Fruit fly (Drosophila melanogaster): ENCODE data around the gene UK114.

Gene UK114

dm6 chr2L:15256249-15256648 is 18.6 kb downstream of the UK114 start, which contains the start of the genes PolD3 and Uxt:
Gene PolD3 (minus strand): TSS chr2L:15256304.
Gene Uxt (plus strand): TSS chr2L:15256581.
- TF ChIP-seq CG32264 (GFP tag; optimal IDR thresholded peaks at IDR 0.05), result no peak
- peak; percentile 56 for TF ChIP-seq Myc (optimal IDR thresholded peaks at IDR 0.05)
- peak; percentile 13 for TF ChIP-seq woc (GFP tag; optimal IDR thresholded peaks at IDR 0.05)

dm6 chr2L:15254229-15254861 is 20.5 kb downstream of the UK114 start:
- TF ChIP-seq sage (GFP tag; optimal IDR thresholded peaks at IDR 0.05) (peak; percentile 30), OdsH (GFP tag; optimal IDR thresholded peaks at IDR 0.05) (peak; percentile 54), Hr83 (GFP tag; optimal IDR thresholded peaks at IDR 0.05; ENCODE audit: poor library complexity, severe bottlenecking) (no peak), rgr (GFP tag; optimal IDR thresholded peaks at IDR 0.05) (peak; percentile 42), tai (GFP tag; optimal IDR thresholded peaks at IDR 0.05) (no peak), ey (GFP tag; optimal IDR thresholded peaks at IDR 0.05) (peak; percentile 42), HLH106 (tag; optimal IDR thresholded peaks at IDR 0.05) (peak; percentile 26), foxo (GFP tag; optimal IDR thresholded peaks at IDR 0.05) (peak in 1 of 2 experiments; percentile 54), Rel (GFP tag; optimal IDR thresholded peaks at IDR 0.05) (no peak), Rel (tag; optimal IDR thresholded peaks at IDR 0.05) (peak; percentile 92), psq (GFP tag; optimal IDR thresholded peaks at IDR 0.05) (peak; percentile 39), CG32264 (GFP tag; optimal IDR thresholded peaks at IDR 0.05) (peak; percentile 41)

- TF ChIP-seq Mio (GFP tag; optimal IDR thresholded peaks at IDR 0.05) (no peak), br (GFP tag; optimal IDR thresholded peaks at IDR 0.05) (no peak), GATAd (GFP tag; optimal IDR thresholded peaks at IDR 0.05) (no peak), sage (GFP tag; optimal IDR thresholded peaks at IDR 0.05) (no peak), CrebA (GFP tag; optimal IDR thresholded peaks at IDR 0.05; ENCODE audit: borderline replicate concordance) (no peak), brk (GFP tag; optimal IDR thresholded peaks at IDR 0.05) (no peak), Sp1 (GFP tag; optimal IDR thresholded peaks at IDR 0.05) (no peak), h (GFP tag; optimal IDR thresholded peaks at IDR 0.05) (no peak), Abd-B (GFP tag; optimal IDR thresholded peaks at IDR 0.05) (no peak), Hr83 (GFP tag; optimal IDR thresholded peaks at IDR 0.05; ENCODE audit: poor library complexity, severe bottlenecking) (no peak), woc (GFP tag; optimal IDR thresholded peaks at IDR 0.05) (no peak), N (GFP tag; optimal IDR thresholded peaks at IDR 0.05) (no peak), CG32264 (GFP tag; optimal IDR thresholded peaks at IDR 0.05) (no peak), Jra (GFP tag; optimal IDR thresholded peaks at IDR 0.05) (no peak), OdsH (GFP tag; optimal IDR thresholded peaks at IDR 0.05) (no peak)
Measured at dm6 chr2L:15249682-15250081, 25.2 kb downstream of the UK114 start.

DNA sequence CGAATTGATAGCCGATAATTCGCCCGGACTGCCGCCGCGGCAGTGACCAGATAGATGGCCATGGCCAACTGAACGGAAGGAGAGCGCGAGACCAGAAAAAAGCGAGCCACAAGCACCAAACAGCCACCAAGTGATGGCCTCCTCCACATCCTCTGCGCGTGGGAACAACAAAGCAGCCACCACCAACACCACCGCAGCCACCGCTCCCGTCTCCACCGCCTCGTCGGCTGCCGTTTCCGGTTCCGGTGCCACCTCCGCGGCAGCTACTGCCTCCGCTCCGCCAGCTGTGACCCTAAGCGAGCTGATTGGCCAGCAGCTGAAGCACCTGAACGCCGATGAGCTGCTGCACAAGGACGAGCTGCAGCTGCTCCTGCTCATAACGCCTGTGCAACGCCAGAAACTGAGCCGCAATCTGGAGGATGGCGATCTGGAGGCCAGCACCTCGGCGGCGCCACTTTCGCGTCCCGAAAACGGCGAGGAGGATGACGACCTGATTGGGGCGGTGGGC is 25.8 kb downstream of the UK114 start:
- TF ChIP-seq usp (GFP tag; optimal IDR thresholded peaks at IDR 0.05) (no peak), fru (GFP tag; optimal IDR thresholded peaks at IDR 0.05) (no peak), sv (GFP tag; optimal IDR thresholded peaks at IDR 0.05) (no peak), Sp1 (GFP tag; optimal IDR thresholded peaks at IDR 0.05) (no peak)

dm6 chr2L:15248163-15249005 is 26.5 kb downstream of the UK114 start, which contains the start of gene dao:
Gene dao (plus strand): TSS chr2L:15248879.
- TF ChIP-seq HLH106 (tag; optimal IDR thresholded peaks at IDR 0.05) (peak; percentile 6), woc (GFP tag; optimal IDR thresholded peaks at IDR 0.05) (no peak), sv (GFP tag; optimal IDR thresholded peaks at IDR 0.05) (peak; percentile 31), foxo (GFP tag; optimal IDR thresholded peaks at IDR 0.05) (peak in 1 of 2 experiments; percentile 16), h (GFP tag; optimal IDR thresholded peaks at IDR 0.05) (peak; percentile 1), Hnf4 (GFP tag; optimal IDR thresholded peaks at IDR 0.05) (no peak)

- TF ChIP-seq Dfd (GFP tag; optimal IDR thresholded peaks at IDR 0.05), result no peak
- TF ChIP-seq dl (GFP tag; optimal IDR thresholded peaks at IDR 0.05; ENCODE audit: insufficient read depth in 1 of 2, partially characterized antibody in 2 of 2), result no peak
- TF ChIP-seq Sp1 (GFP tag; optimal IDR thresholded peaks at IDR 0.05), result no peak
- TF ChIP-seq Abd-B (GFP tag; optimal IDR thresholded peaks at IDR 0.05), result no peak
- no peak for TF ChIP-seq N (GFP tag; optimal IDR thresholded peaks at IDR 0.05)
- no peak for TF ChIP-seq Mio (GFP tag; optimal IDR thresholded peaks at IDR 0.05)
- no peak for TF ChIP-seq psq (GFP tag; optimal IDR thresholded peaks at IDR 0.05)
- no peak for TF ChIP-seq foxo (GFP tag; optimal IDR thresholded peaks at IDR 0.05)
- TF ChIP-seq Hr83 (GFP tag; optimal IDR thresholded peaks at IDR 0.05; ENCODE audit: poor library complexity, severe bottlenecking), result no peak
- no peak for TF ChIP-seq CrebA (GFP tag; optimal IDR thresholded peaks at IDR 0.05; ENCODE audit: borderline replicate concordance)
- TF ChIP-seq brk (GFP tag; optimal IDR thresholded peaks at IDR 0.05), result no peak
- no peak for TF ChIP-seq usp (GFP tag; optimal IDR thresholded peaks at IDR 0.05)
- TF ChIP-seq GATAd (GFP tag; optimal IDR thresholded peaks at IDR 0.05), result no peak
- TF ChIP-seq tai (GFP tag; optimal IDR thresholded peaks at IDR 0.05), result no peak
- no peak for TF ChIP-seq HLH106 (tag; optimal IDR thresholded peaks at IDR 0.05)
- no peak for TF ChIP-seq woc (GFP tag; optimal IDR thresholded peaks at IDR 0.05)
- TF ChIP-seq rgr (GFP tag; optimal IDR thresholded peaks at IDR 0.05), result no peak
Measured at dm6 chr2L:15247614-15248013, 27.3 kb downstream of the UK114 start, which contains the start of gene ZnT35C. Gene ZnT35C (minus strand): TSS chr2L:15247714.

Data from whole organism, wandering third instar larva.